Fruit fly (Drosophila melanogaster) whole organism, embryonic: ENCODE measurements around the gene ct.

Experiments used
- Aef1 ChIP-seq: fragments of 200-800 bp; sonication (Bioruptor generic); IDR thresholded peaks from 3 replicates; pipeline ENCODE4 v1.3.6; 2022; ENCODE audit warnings: missing biosample characterization, missing genetic modification characterization
- Asciz ChIP-seq: fragments of 200-800 bp; sonication (Bioruptor generic); optimal IDR thresholded peaks from 2 replicates; lab custom pipeline; 2017; ENCODE audit warnings: missing biosample characterization, mild to moderate bottlenecking, missing genetic modification characterization, missing genetic modification reagents
- B-H2 ChIP-seq: fragments of 200-800 bp; sonication (Bioruptor generic); optimal IDR thresholded peaks from 2 replicates; lab custom pipeline; 2018; ENCODE audit warnings: missing biosample characterization, mild to moderate bottlenecking, missing genetic modification characterization
- BtbVII ChIP-seq: fragments of 200-800 bp; sonication (Bioruptor generic); optimal IDR thresholded peaks from 3 replicates; lab custom pipeline; 2017; ENCODE audit warnings: missing biosample characterization, mild to moderate bottlenecking, missing genetic modification characterization
- CG10366 ChIP-seq: fragments of 200-800 bp; sonication (Bioruptor generic); IDR thresholded peaks from 2 replicates; pipeline ENCODE4 v1.3.6; 2022; ENCODE audit warnings: missing biosample characterization, missing genetic modification characterization
- CG10462 ChIP-seq: fragments of 200-800 bp; sonication (Bioruptor generic); optimal IDR thresholded peaks from 2 replicates; lab custom pipeline; 2016; ENCODE audit warnings: missing biosample characterization, missing genetic modification characterization
- CG11723 ChIP-seq: fragments of 200-800 bp; sonication (Bioruptor generic); optimal IDR thresholded peaks from 2 replicates; lab custom pipeline; 2017; ENCODE audit warnings: missing biosample characterization, mild to moderate bottlenecking, missing genetic modification characterization
- CG12942 ChIP-seq: fragments of 200-800 bp; sonication (Bioruptor generic); optimal IDR thresholded peaks from 3 replicates; lab custom pipeline; 2016; ENCODE audit warnings: missing biosample characterization, missing genetic modification characterization
- CG15269 ChIP-seq: fragments of 200-800 bp; sonication (Bioruptor generic); optimal IDR thresholded peaks from 2 replicates; lab custom pipeline; 2018; ENCODE audit warnings: missing biosample characterization, mild to moderate bottlenecking, missing genetic modification characterization, moderate library complexity
- CG15696 ChIP-seq: fragments of 200-800 bp; sonication (Bioruptor generic); optimal IDR thresholded peaks from 2 replicates; lab custom pipeline; 2019; ENCODE audit warnings: missing biosample characterization, mild to moderate bottlenecking, missing genetic modification characterization, moderate library complexity
- CG17912 ChIP-seq: fragments of 200-800 bp; sonication (Bioruptor generic); optimal IDR thresholded peaks from 2 replicates; lab custom pipeline; 2018; ENCODE audit warnings: missing biosample characterization, mild to moderate bottlenecking, missing genetic modification characterization
- CG18476 ChIP-seq: fragments of 200-800 bp; sonication (Bioruptor generic); optimal IDR thresholded peaks from 2 replicates; lab custom pipeline; 2016; ENCODE audit warnings: missing biosample characterization, mild to moderate bottlenecking, missing genetic modification characterization
- CG2116 ChIP-seq: fragments of 200-800 bp; sonication (Bioruptor generic); optimal IDR thresholded peaks from 3 replicates; lab custom pipeline; 2018; ENCODE audit warnings: missing biosample characterization, mild to moderate bottlenecking, missing genetic modification characterization
- CG2199 ChIP-seq: fragments of 200-800 bp; sonication (Bioruptor generic); IDR thresholded peaks from 3 replicates; pipeline ENCODE4 v1.3.6; 2022; ENCODE audit warnings: missing biosample characterization, missing genetic modification characterization
- CG3847 ChIP-seq: fragments of 200-800 bp; sonication (Bioruptor generic); IDR thresholded peaks from 2 replicates; pipeline ENCODE4 v1.3.6; 2022; ENCODE audit warnings: missing biosample characterization, missing genetic modification characterization
- CG3995 ChIP-seq: fragments of 200-800 bp; sonication (Bioruptor generic); optimal IDR thresholded peaks from 3 replicates; lab custom pipeline; 2016; ENCODE audit warnings: missing biosample characterization, missing genetic modification characterization
- CG4360 ChIP-seq: fragments of 200-800 bp; sonication (Bioruptor generic); IDR thresholded peaks from 2 replicates; pipeline ENCODE4 v1.3.6; 2022; ENCODE audit warnings: missing biosample characterization, missing genetic modification characterization
- CG6254 ChIP-seq: fragments of 200-800 bp; sonication (Bioruptor generic); optimal IDR thresholded peaks from 3 replicates; lab custom pipeline; 2017; ENCODE audit warnings: mild to moderate bottlenecking, missing biosample characterization, missing genetic modification reagents, missing genetic modification characterization
- CG7745 ChIP-seq: fragments of 200-800 bp; sonication (Bioruptor generic); optimal IDR thresholded peaks from 2 replicates; lab custom pipeline; 2018; ENCODE audit warnings: missing biosample characterization, mild to moderate bottlenecking, missing genetic modification characterization, moderate library complexity
- CG8290 ChIP-seq, 3 experiments: fragments of 200-800 bp; sonication (Bioruptor generic); optimal IDR thresholded peaks; 2 replicates each; lab custom pipeline; 2016 to 2019; ENCODE audit warnings: missing biosample characterization in 3 of 3, missing genetic modification characterization in 3 of 3, mild to moderate bottlenecking in 2 of 3, moderate library complexity in 1 of 3
- CG8478 ChIP-seq: fragments of >200 bp; optimal IDR thresholded peaks from 2 replicates; lab custom pipeline; 2018
- CG9437 ChIP-seq: fragments of 200-800 bp; sonication (Bioruptor generic); optimal IDR thresholded peaks from 2 replicates; lab custom pipeline; 2018; ENCODE audit warnings: missing biosample characterization, mild to moderate bottlenecking, missing genetic modification characterization
- Camta ChIP-seq: fragments of 200-800 bp; sonication (Bioruptor generic); optimal IDR thresholded peaks from 2 replicates; lab custom pipeline; 2016; ENCODE audit warnings: missing biosample characterization, missing genetic modification characterization
- D19A ChIP-seq: fragments of 200-800 bp; optimal IDR thresholded peaks from 3 replicates; lab custom pipeline; 2019; ENCODE audit warnings: missing biosample characterization, mild to moderate bottlenecking, missing genetic modification characterization, moderate library complexity
- Ets97D ChIP-seq: fragments of 200-800 bp; sonication (Bioruptor generic); optimal IDR thresholded peaks from 3 replicates; lab custom pipeline; 2016; ENCODE audit warnings: missing biosample characterization, missing genetic modification characterization
- Gug ChIP-seq: fragments of 200-800 bp; sonication (Bioruptor generic); IDR thresholded peaks from 4 replicates; pipeline ENCODE4 v1.3.6; 2022; ENCODE audit warnings: missing biosample characterization, missing genetic modification characterization
- HHEX ChIP-seq: fragments of 200-800 bp; sonication (Bioruptor generic); optimal IDR thresholded peaks from 3 replicates; lab custom pipeline; 2017; ENCODE audit warnings: missing biosample characterization, mild to moderate bottlenecking, missing genetic modification characterization, missing genetic modification reagents
- Myb ChIP-seq: fragments of 200-800 bp; sonication (Bioruptor generic); optimal IDR thresholded peaks from 2 replicates; lab custom pipeline; 2016; ENCODE audit warnings: missing biosample characterization, missing genetic modification characterization
- Ravus ChIP-seq: fragments of 200-800 bp; sonication (Bioruptor generic); IDR thresholded peaks from 2 replicates; pipeline ENCODE4 v1.3.6; 2022; ENCODE audit warnings: missing biosample characterization, missing genetic modification characterization
- Rx ChIP-seq: fragments of 200-800 bp; sonication (Bioruptor generic); IDR thresholded peaks from 2 replicates; pipeline ENCODE4 v1.3.6; 2022; ENCODE audit warnings: missing biosample characterization, missing genetic modification characterization
- Vsx1 ChIP-seq: fragments of 200-800 bp; sonication (Bioruptor generic); optimal IDR thresholded peaks from 2 replicates; lab custom pipeline; 2017; ENCODE audit warnings: missing biosample characterization, mild to moderate bottlenecking, missing genetic modification characterization, missing genetic modification reagents
- ab ChIP-seq: fragments of 200-800 bp; sonication (Bioruptor generic); optimal IDR thresholded peaks from 2 replicates; lab custom pipeline; 2016; ENCODE audit warnings: missing biosample characterization, missing genetic modification characterization
- br ChIP-seq: fragments of >200 bp; optimal IDR thresholded peaks from 2 replicates; lab custom pipeline; 2017
- ems ChIP-seq: fragments of 200-800 bp; sonication (Bioruptor generic); optimal IDR thresholded peaks from 3 replicates; lab custom pipeline; 2016; ENCODE audit warnings: missing biosample characterization, missing genetic modification characterization
- fu2 ChIP-seq: fragments of 200-800 bp; sonication (Bioruptor generic); optimal IDR thresholded peaks from 2 replicates; lab custom pipeline; 2016; ENCODE audit warnings: missing biosample characterization, missing genetic modification characterization
- jing ChIP-seq: fragments of 200-800 bp; sonication (Bioruptor generic); optimal IDR thresholded peaks from 2 replicates; lab custom pipeline; 2018; ENCODE audit warnings: missing biosample characterization, mild to moderate bottlenecking, missing genetic modification characterization
- lmd ChIP-seq: fragments of 200-800 bp; sonication (Bioruptor generic); IDR thresholded peaks from 2 replicates; pipeline ENCODE4 v1.3.6; 2022; ENCODE audit warnings: missing biosample characterization, missing genetic modification characterization
- luna ChIP-seq: fragments of 200-800 bp; sonication (Bioruptor generic); optimal IDR thresholded peaks from 2 replicates; lab custom pipeline; 2016; ENCODE audit warnings: missing biosample characterization, missing genetic modification characterization
- maf-S ChIP-seq: fragments of 200-800 bp; sonication (Bioruptor generic); optimal IDR thresholded peaks from 2 replicates; lab custom pipeline; 2016; ENCODE audit warnings: missing biosample characterization, missing genetic modification characterization
- p53 ChIP-seq: fragments of 200-800 bp; sonication (Bioruptor generic); optimal IDR thresholded peaks from 2 replicates; lab custom pipeline; 2016; ENCODE audit warnings: missing biosample characterization, missing genetic modification characterization
- pb ChIP-seq: fragments of 200-800 bp; sonication (Bioruptor generic); optimal IDR thresholded peaks from 3 replicates; lab custom pipeline; 2016; ENCODE audit warnings: missing biosample characterization, missing genetic modification characterization
- repo ChIP-seq: fragments of 200-800 bp; sonication (Bioruptor generic); optimal IDR thresholded peaks from 2 replicates; lab custom pipeline; 2016; ENCODE audit warnings: missing biosample characterization, missing genetic modification characterization
- seq ChIP-seq: fragments of 200-800 bp; sonication (Bioruptor generic); IDR thresholded peaks from 2 replicates; pipeline ENCODE4 v1.3.6; 2022; ENCODE audit warnings: missing biosample characterization, missing genetic modification characterization
- sr ChIP-seq: fragments of 200-800 bp; sonication (Bioruptor generic); IDR thresholded peaks from 3 replicates; pipeline ENCODE4 v1.3.6; 2022; ENCODE audit warnings: missing biosample characterization, missing genetic modification characterization
- stwl ChIP-seq: fragments of 200-800 bp; sonication (Bioruptor generic); optimal IDR thresholded peaks from 3 replicates; lab custom pipeline; 2018; ENCODE audit warnings: missing biosample characterization, mild to moderate bottlenecking, missing genetic modification characterization, moderate library complexity
- tap ChIP-seq: fragments of 200-800 bp; optimal IDR thresholded peaks from 3 replicates; lab custom pipeline; 2019; ENCODE audit warnings: missing biosample characterization, mild to moderate bottlenecking, missing genetic modification characterization, moderate library complexity
- tin ChIP-seq: fragments of 200-800 bp; sonication (Bioruptor generic); optimal IDR thresholded peaks from 3 replicates; lab custom pipeline; 2016; ENCODE audit warnings: missing biosample characterization, missing genetic modification characterization
- tx ChIP-seq: fragments of 200-800 bp; sonication (Bioruptor generic); optimal IDR thresholded peaks from 2 replicates; lab custom pipeline; 2016; ENCODE audit warnings: missing biosample characterization, missing genetic modification characterization
- vfl ChIP-seq: fragments of 200-800 bp; sonication (Bioruptor generic); optimal IDR thresholded peaks from 2 replicates; lab custom pipeline; 2016; ENCODE audit warnings: missing biosample characterization, missing genetic modification characterization
- vnd ChIP-seq: fragments of 200-800 bp; sonication (Bioruptor generic); IDR thresholded peaks from 3 replicates; pipeline ENCODE4 v1.3.6; 2022; ENCODE audit warnings: missing biosample characterization, missing genetic modification characterization; ENCODE audit not compliant: partially characterized antibody

ct gene

DNA sequence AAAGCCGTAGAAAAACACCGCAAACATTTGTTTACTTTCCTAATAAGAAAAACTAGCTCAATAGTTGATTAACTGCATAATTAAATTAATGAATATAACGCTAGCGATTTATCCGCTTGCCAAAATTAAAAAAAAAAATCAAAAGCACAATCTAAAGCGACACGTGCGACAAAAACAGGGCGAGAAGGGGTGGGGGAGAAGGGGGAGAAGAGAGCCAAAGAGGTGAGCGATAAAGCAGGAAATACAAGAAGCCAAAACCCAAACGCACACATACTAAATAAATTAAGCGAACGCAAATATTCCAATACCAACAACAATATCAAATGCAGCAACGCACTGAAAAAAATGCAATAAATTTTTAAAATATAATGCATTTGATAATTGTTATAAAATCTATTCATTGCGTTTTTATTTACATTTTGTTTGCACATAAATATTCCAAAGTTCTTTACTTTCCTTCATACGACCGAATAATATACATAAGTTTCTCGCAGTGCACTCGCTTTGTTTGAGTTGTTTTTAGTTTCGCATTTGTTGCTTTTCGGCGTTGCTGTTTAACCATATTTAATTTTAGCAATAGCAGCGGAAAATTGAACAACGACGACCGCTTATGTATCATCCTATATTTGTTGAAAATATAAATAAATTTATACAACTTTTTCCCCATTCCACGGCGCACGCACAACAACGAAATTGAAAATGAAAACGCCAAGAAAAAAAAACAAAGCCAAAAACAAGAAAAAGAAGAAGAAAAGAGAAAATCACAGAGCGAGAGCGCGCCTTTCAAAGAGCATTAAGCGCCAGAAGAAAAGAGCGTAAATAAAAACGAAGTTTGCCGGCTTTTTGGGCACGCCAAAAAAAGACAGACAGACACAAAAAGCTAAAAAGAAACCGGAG lies 90.0 kb downstream of the ct start (continued):
- peak; percentile 95 for TF ChIP-seq HHEX (GFP tag; lab: Kevin White, UChicago)
- peak; percentile 74 for TF ChIP-seq CG15696 (tag; lab: Kevin White, UChicago)
- peak; percentile 71 for TF ChIP-seq luna
- TF ChIP-seq CG8290 (GFP tag; optimal IDR thresholded peaks at IDR 0.05; lab: Kevin White, UChicago): peak; percentile 81
- peak in 1 of 2 experiments; percentile 86 for TF ChIP-seq CG8290 (tag; optimal IDR thresholded peaks at IDR 0.05; lab: Kevin White, UChicago)
- TF ChIP-seq Rx (GFP tag; lab: Robert Waterston, UW): peak; percentile 91
- TF ChIP-seq Camta (GFP tag; lab: Kevin White, UChicago): peak; percentile 87
- TF ChIP-seq tin (GFP tag; lab: Kevin White, UChicago): peak; percentile 93
- peak; percentile 96 for TF ChIP-seq seq
- peak; percentile 88 for TF ChIP-seq Ravus
- TF ChIP-seq CG3847: peak; percentile 95
- TF ChIP-seq Gug (GFP tag; lab: Robert Waterston, UW): peak; percentile 80
- TF ChIP-seq ab: peak; percentile 81
- peak; percentile 71 for TF ChIP-seq CG3995 (GFP tag; lab: Kevin White, UChicago)
- TF ChIP-seq Asciz (GFP tag; lab: Kevin White, UChicago): peak; percentile 96
- TF ChIP-seq p53 (GFP tag; lab: Kevin White, UChicago): peak; percentile 45
- no peak for TF ChIP-seq CG7745 (tag; lab: Kevin White, UChicago)
- TF ChIP-seq ems: peak; percentile 91
- TF ChIP-seq tx (GFP tag; lab: Kevin White, UChicago): peak; percentile 87
- peak; percentile 84 for TF ChIP-seq Vsx1 (GFP tag; lab: Kevin White, UChicago)
- TF ChIP-seq CG9437 (GFP tag; lab: Kevin White, UChicago): peak; percentile 91
- TF ChIP-seq CG12942: peak; percentile 90
- peak; percentile 94 for TF ChIP-seq BtbVII (GFP tag; lab: Kevin White, UChicago)
- no peak for TF ChIP-seq CG17912
- TF ChIP-seq repo: peak; percentile 84
- no peak for TF ChIP-seq CG8478
- peak; percentile 68 for TF ChIP-seq Myb (GFP tag; lab: Kevin White, UChicago)
- peak; percentile 97 for TF ChIP-seq tap (tag; lab: Kevin White, UChicago)
- TF ChIP-seq maf-S: peak; percentile 86
- TF ChIP-seq CG15269 (tag; lab: Kevin White, UChicago): peak; percentile 98
- TF ChIP-seq CG4360 (GFP tag; lab: Robert Waterston, UW): peak; percentile 68
- TF ChIP-seq CG6254 (GFP tag; lab: Kevin White, UChicago): peak; percentile 89
- TF ChIP-seq pb (GFP tag; lab: Kevin White, UChicago): peak; percentile 78
- TF ChIP-seq jing (GFP tag; lab: Kevin White, UChicago): peak; percentile 88
- TF ChIP-seq CG10366 (GFP tag; lab: Robert Waterston, UW): peak; percentile 96
- TF ChIP-seq CG2199: peak; percentile 85; the same call in 1 of the 3 replicates
- TF ChIP-seq B-H2 (GFP tag; lab: Kevin White, UChicago): peak; percentile 85
- TF ChIP-seq CG2116 (GFP tag; lab: Kevin White, UChicago): peak; percentile 67
- no peak for TF ChIP-seq stwl (tag; lab: Kevin White, UChicago)
- no peak for TF ChIP-seq vnd (GFP tag; lab: Robert Waterston, UW)
- TF ChIP-seq Aef1 (GFP tag; lab: Robert Waterston, UW): peak; percentile 97
- TF ChIP-seq CG11723 (GFP tag; lab: Kevin White, UChicago): peak; percentile 91
- TF ChIP-seq lmd (GFP tag; lab: Robert Waterston, UW): peak; percentile 96
- TF ChIP-seq CG18476: peak; percentile 95
- peak; percentile 91 for TF ChIP-seq D19A (tag; lab: Kevin White, UChicago)
- TF ChIP-seq fu2 (GFP tag; lab: Kevin White, UChicago): peak; percentile 88
- peak; percentile 74 for TF ChIP-seq Ets97D (GFP tag; lab: Kevin White, UChicago)
- peak; percentile 83 for TF ChIP-seq sr (GFP tag; lab: Robert Waterston, UW)
- no peak for TF ChIP-seq br
- TF ChIP-seq CG10462 (GFP tag; lab: Kevin White, UChicago): peak; percentile 88
- peak; percentile 88 for TF ChIP-seq vfl
